Worm (Caenorhabditis elegans) whole organism, mixed stage, embryonic: Measurements from ENCODE around the gene Y48B6A.10.

Experiments used
- nhr-28 ChIP-seq: fragments of 150-350 bp; optimal IDR thresholded peaks from 2 replicates; lab custom pipeline; 2014; ENCODE audit warnings: missing biosample characterization, missing genetic modification characterization
- nhr-76 ChIP-seq: sonication (generic microtip); optimal IDR thresholded peaks from 2 replicates; lab custom pipeline; 2017; ENCODE audit warnings: missing biosample characterization, missing genetic modification characterization

ce11 chrII:14214109-14214508, at the start of gene Y48B6A.10:
- no peak for TF ChIP-seq nhr-76 (tag; lab: Kevin White, UChicago)
- no peak for TF ChIP-seq nhr-28 (tag; lab: Kevin White, UChicago)
